Worm (Caenorhabditis elegans): ENCODE data around the gene srw-72.

DNA sequence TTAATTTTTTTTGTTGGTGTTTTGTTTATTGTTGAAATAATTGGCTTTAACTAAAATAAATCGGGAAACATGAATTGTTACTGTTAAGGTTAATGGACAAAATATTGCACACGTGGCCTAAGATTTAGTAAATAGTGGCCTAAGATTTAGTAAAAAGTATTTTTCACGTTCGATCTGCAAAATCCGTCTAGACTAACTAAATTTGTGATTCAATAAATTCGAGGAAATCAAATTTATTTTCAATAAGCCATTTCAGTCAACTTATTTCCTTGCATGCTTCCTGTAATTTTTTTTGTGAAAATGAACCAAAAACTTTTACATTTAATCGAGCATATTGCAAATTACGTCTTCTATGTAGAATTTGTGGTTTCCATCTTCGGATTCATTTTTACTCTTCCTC is at the start of gene srw-72:
- TF ChIP-seq B0310.2 (tag; optimal IDR thresholded peaks at IDR 0.05) = no peak
- no peak for TF ChIP-seq ceh-36 (tag; optimal IDR thresholded peaks at IDR 0.05)
- TF ChIP-seq ama-1 (optimal IDR thresholded peaks at IDR 0.05) = no peak
- TF ChIP-seq flt-1 (GFP tag; IDR thresholded peaks at IDR 0.05) = no peak
- no peak for TF ChIP-seq hmg-4 (GFP tag; optimal IDR thresholded peaks at IDR 0.05)
- no peak for TF ChIP-seq hmbx-1 (tag; optimal IDR thresholded peaks at IDR 0.05)
- TF ChIP-seq ceh-13 (GFP tag; optimal IDR thresholded peaks at IDR 0.05) = no peak
- TF ChIP-seq tbx-11 (GFP tag; IDR thresholded peaks at IDR 0.05) = no peak
- no peak for TF ChIP-seq aly-1 (tag; optimal IDR thresholded peaks at IDR 0.05)
- TF ChIP-seq ets-7 (tag; optimal IDR thresholded peaks at IDR 0.05) = no peak
- no peak for TF ChIP-seq pes-1 (GFP tag; IDR thresholded peaks at IDR 0.05)
- TF ChIP-seq scrt-1 (GFP tag; IDR thresholded peaks at IDR 0.05) = no peak
- TF ChIP-seq F13C5.2 (tag; optimal IDR thresholded peaks at IDR 0.05) = no peak
- TF ChIP-seq tbx-37 (GFP tag; conservative IDR thresholded peaks at IDR 0.05) = no peak

Measured in whole organism, early embryonic.